Worm (Caenorhabditis elegans) whole organism, young adult: Measurements from ENCODE around the gene srt-68.

ENCODE experiments used
- C17E4.6 ChIP-seq: fragments of 200-800 bp; sonication (Bioruptor generic); IDR thresholded peaks from 2 replicates; pipeline ENCODE4 v1.3.6; 2022; ENCODE audit warnings: missing genetic modification reagents, missing genetic modification characterization, missing compliant biosample characterization
- F33H1.4 ChIP-seq: fragments of 200-800 bp; sonication (Bioruptor generic); IDR thresholded peaks from 2 replicates; pipeline ENCODE4 v1.3.6; 2022; ENCODE audit warnings: missing genetic modification reagents, missing genetic modification characterization, missing compliant biosample characterization
- F52B5.7 ChIP-seq: sonication (generic microtip); optimal IDR thresholded peaks from 2 replicates; lab custom pipeline; 2016; ENCODE audit warnings: mild to moderate bottlenecking, missing genetic modification characterization, missing compliant biosample characterization
- F55B11.4 ChIP-seq: sonication (generic microtip); optimal IDR thresholded peaks from 2 replicates; lab custom pipeline; 2016; ENCODE audit warnings: missing compliant biosample characterization, missing genetic modification characterization, borderline replicate concordance; ENCODE audit not compliant: insufficient read depth
- F57A8.1 ChIP-seq: fragments of 200-800 bp; sonication (Bioruptor generic); optimal IDR thresholded peaks from 2 replicates; lab custom pipeline; 2018; ENCODE audit warnings: mild to moderate bottlenecking, missing genetic modification characterization, moderate library complexity, missing compliant biosample characterization
- Y53G8AR.9 ChIP-seq: fragments of 200-800 bp; sonication (Bioruptor generic); conservative IDR thresholded peaks from 2 replicates; pipeline ENCODE4 v1.3.6; 2022; ENCODE audit warnings: missing genetic modification reagents, missing genetic modification characterization, missing compliant biosample characterization
- Y95B8A.8 ChIP-seq: fragments of 200-800 bp; sonication (Bioruptor generic); IDR thresholded peaks from 2 replicates; pipeline ENCODE4 v1.3.6; 2022; ENCODE audit warnings: missing genetic modification reagents, missing genetic modification characterization, missing compliant biosample characterization
- akir-1 ChIP-seq: fragments of 200-800 bp; sonication (Bioruptor generic); optimal IDR thresholded peaks from 2 replicates; lab custom pipeline; 2018; ENCODE audit warnings: mild to moderate bottlenecking, missing genetic modification characterization, moderate library complexity, missing compliant biosample characterization
- atf-7 ChIP-seq: sonication (generic microtip); optimal IDR thresholded peaks from 2 replicates; lab custom pipeline; 2017; ENCODE audit warnings: mild to moderate bottlenecking, missing genetic modification characterization, missing compliant biosample characterization
- athp-1 ChIP-seq: sonication (generic microtip); optimal IDR thresholded peaks from 2 replicates; lab custom pipeline; 2017; ENCODE audit warnings: mild to moderate bottlenecking, missing genetic modification characterization, missing compliant biosample characterization
- attf-6 ChIP-seq: fragments of 200-800 bp; sonication (Bioruptor generic); IDR thresholded peaks from 2 replicates; pipeline ENCODE4 v1.3.6; 2022; ENCODE audit warnings: missing genetic modification reagents, missing genetic modification characterization, missing compliant biosample characterization
- bed-2 ChIP-seq: fragments of 200-800 bp; sonication (Bioruptor generic); IDR thresholded peaks from 2 replicates; pipeline ENCODE4 v1.3.6; 2022; ENCODE audit warnings: missing genetic modification reagents, missing genetic modification characterization, missing compliant biosample characterization
- ccch-3 ChIP-seq: fragments of 200-800 bp; sonication (Bioruptor generic); optimal IDR thresholded peaks from 2 replicates; lab custom pipeline; 2018; ENCODE audit warnings: mild to moderate bottlenecking, missing genetic modification characterization, missing compliant biosample characterization
- cebp-1 ChIP-seq, 2 experiments: fragments of 200-800 bp in 1 of 2; sonication (Bioruptor generic) in 1 of 2; sonication (generic microtip) in 1 of 2; IDR thresholded peaks in 1 of 2; optimal IDR thresholded peaks in 1 of 2; 2 replicates each; pipeline versions ENCODE4 v1.3.6 to Lab custom; 2017 to 2022; ENCODE audit warnings: missing compliant biosample characterization in 2 of 2, missing genetic modification characterization in 2 of 2, mild to moderate bottlenecking in 1 of 2, missing genetic modification reagents in 1 of 2, moderate library complexity in 1 of 2
- cebp-2 ChIP-seq: fragments of 200-800 bp; sonication (Bioruptor generic); IDR thresholded peaks from 2 replicates; pipeline ENCODE4 v1.3.6; 2022; ENCODE audit warnings: missing genetic modification characterization, missing compliant biosample characterization
- ceh-27 ChIP-seq: fragments of 200-800 bp; sonication (Bioruptor generic); optimal IDR thresholded peaks from 2 replicates; lab custom pipeline; 2018; ENCODE audit warnings: mild to moderate bottlenecking, missing genetic modification characterization, moderate library complexity, missing compliant biosample characterization
- ceh-40 ChIP-seq: fragments of 200-800 bp; sonication (Bioruptor generic); IDR thresholded peaks from 2 replicates; pipeline ENCODE4 v1.3.6; 2022; ENCODE audit warnings: missing genetic modification characterization, missing compliant biosample characterization
- dpff-1 ChIP-seq: sonication (generic microtip); optimal IDR thresholded peaks from 2 replicates; lab custom pipeline; 2017; ENCODE audit warnings: mild to moderate bottlenecking, missing genetic modification characterization, missing compliant biosample characterization
- dpl-1 ChIP-seq: fragments of 150-350 bp; optimal IDR thresholded peaks from 2 replicates; lab custom pipeline; 2014; ENCODE audit warnings: missing biosample characterization, missing genetic modification reagents, missing genetic modification characterization
- egl-18 ChIP-seq: fragments of 200-800 bp; sonication (Bioruptor generic); IDR thresholded peaks from 2 replicates; pipeline ENCODE4 v1.3.6; 2022; ENCODE audit warnings: missing genetic modification reagents, missing genetic modification characterization, missing compliant biosample characterization
- ekl-4 ChIP-seq: fragments of 200-800 bp; sonication (Bioruptor generic); IDR thresholded peaks from 2 replicates; pipeline ENCODE4 v1.3.6; 2022; ENCODE audit warnings: missing genetic modification reagents, missing genetic modification characterization, missing compliant biosample characterization
- ets-4 ChIP-seq: fragments of 200-800 bp; sonication (Bioruptor generic); optimal IDR thresholded peaks from 2 replicates; lab custom pipeline; 2018; ENCODE audit warnings: mild to moderate bottlenecking, missing genetic modification characterization, missing compliant biosample characterization
- fkh-3 ChIP-seq: sonication (generic microtip); optimal IDR thresholded peaks from 2 replicates; lab custom pipeline; 2016; ENCODE audit warnings: mild to moderate bottlenecking, missing genetic modification characterization, missing compliant biosample characterization
- hsf-1 ChIP-seq: fragments of 200-800 bp; sonication (Bioruptor generic); IDR thresholded peaks from 2 replicates; pipeline ENCODE4 v1.3.6; 2022; ENCODE audit warnings: missing genetic modification reagents, missing genetic modification characterization, missing compliant biosample characterization
- let-526 ChIP-seq: fragments of 200-800 bp; sonication (Bioruptor generic); IDR thresholded peaks from 2 replicates; pipeline ENCODE4 v1.3.6; 2022; ENCODE audit warnings: missing genetic modification reagents, missing genetic modification characterization, missing compliant biosample characterization
- lin-35 ChIP-seq, 3 experiments: fragments of 150-350 bp in 2 of 3; sonication (generic microtip) in 1 of 3; optimal IDR thresholded peaks; 2 replicates each; lab custom pipeline; 2014 to 2018; ENCODE audit warnings: missing biosample characterization in 3 of 3, missing genetic modification characterization in 3 of 3, missing genetic modification reagents in 3 of 3
- lin-40 ChIP-seq: sonication (generic microtip); optimal IDR thresholded peaks from 2 replicates; lab custom pipeline; 2016; ENCODE audit warnings: missing genetic modification characterization, mild to moderate bottlenecking, missing compliant biosample characterization, missing genotype, missing genetic modification reagents
- lin-54 ChIP-seq: fragments of 200-800 bp; sonication (Bioruptor generic); optimal IDR thresholded peaks from 2 replicates; lab custom pipeline; 2018; ENCODE audit warnings: mild to moderate bottlenecking, missing genetic modification characterization, missing compliant biosample characterization
- lir-1 ChIP-seq: fragments of 200-800 bp; sonication (Bioruptor generic); conservative IDR thresholded peaks from 2 replicates; pipeline ENCODE4 v1.3.6; 2022; ENCODE audit warnings: missing genetic modification reagents, missing genetic modification characterization, missing compliant biosample characterization
- mcd-1 ChIP-seq: fragments of 200-800 bp; sonication (Bioruptor generic); IDR thresholded peaks from 2 replicates; pipeline ENCODE4 v1.3.6; 2022; ENCODE audit warnings: missing genetic modification reagents, missing genetic modification characterization, missing compliant biosample characterization
- mel-28 ChIP-seq: sonication (generic microtip); optimal IDR thresholded peaks from 2 replicates; lab custom pipeline; 2016; ENCODE audit warnings: borderline replicate concordance, mild to moderate bottlenecking, missing genetic modification characterization, missing compliant biosample characterization
- nfyb-1 ChIP-seq: fragments of 200-800 bp; sonication (Bioruptor generic); IDR thresholded peaks from 2 replicates; pipeline ENCODE4 v1.3.6; 2022; ENCODE audit warnings: missing genetic modification reagents, missing genetic modification characterization, missing compliant biosample characterization
- nhr-120 ChIP-seq: fragments of 200-800 bp; sonication (Bioruptor generic); IDR thresholded peaks from 2 replicates; pipeline ENCODE4 v1.3.6; 2022; ENCODE audit warnings: missing genetic modification characterization, missing compliant biosample characterization
- nhr-179 ChIP-seq: sonication (generic microtip); optimal IDR thresholded peaks from 2 replicates; lab custom pipeline; 2016; ENCODE audit warnings: mild to moderate bottlenecking, missing genetic modification characterization, missing compliant biosample characterization
- pbrm-1 ChIP-seq: fragments of 200-800 bp; sonication (Bioruptor generic); IDR thresholded peaks from 2 replicates; pipeline ENCODE4 v1.3.6; 2022; ENCODE audit warnings: missing genetic modification reagents, missing genetic modification characterization, missing compliant biosample characterization
- snpc-1.3 ChIP-seq: sonication (generic microtip); optimal IDR thresholded peaks from 2 replicates; lab custom pipeline; 2017; ENCODE audit warnings: missing genetic modification characterization, mild to moderate bottlenecking, missing compliant biosample characterization, antibody characterized with exemption, moderate library complexity, missing genotype, missing genetic modification reagents; ENCODE audit not compliant: insufficient read depth
- snpc-4 ChIP-seq, 5 experiments: fragments of 150-350 bp in 1 of 5; sonication (generic microtip) in 4 of 5; optimal IDR thresholded peaks; 2 replicates each; lab custom pipeline; 2014 to 2018; ENCODE audit warnings: missing genetic modification characterization in 5 of 5, missing biosample characterization in 3 of 5, antibody characterized with exemption in 2 of 5, mild to moderate bottlenecking in 2 of 5, missing compliant biosample characterization in 2 of 5, missing genotype in 2 of 5, moderate library complexity in 2 of 5, missing genetic modification reagents in 1 of 5
- tbp1 ChIP-seq: fragments of 200-800 bp; sonication (Bioruptor generic); optimal IDR thresholded peaks from 2 replicates; lab custom pipeline; 2018; ENCODE audit warnings: mild to moderate bottlenecking, missing genetic modification characterization, missing compliant biosample characterization
- tbx-9 ChIP-seq: sonication (generic microtip); optimal IDR thresholded peaks from 2 replicates; lab custom pipeline; 2016; ENCODE audit warnings: borderline replicate concordance, missing genetic modification characterization, inconsistent platforms, missing compliant biosample characterization
- zfh-2 ChIP-seq: fragments of 200-800 bp; sonication (Bioruptor generic); conservative IDR thresholded peaks from 2 replicates; pipeline ENCODE4 v1.3.6; 2022; ENCODE audit warnings: missing genetic modification reagents, missing genetic modification characterization, missing compliant biosample characterization
- ztf-18 ChIP-seq: sonication (generic microtip); optimal IDR thresholded peaks from 2 replicates; lab custom pipeline; 2016; ENCODE audit warnings: missing genotype, mild to moderate bottlenecking, missing genetic modification characterization, missing compliant biosample characterization
- ztf-22 ChIP-seq: fragments of 200-800 bp; sonication (Bioruptor generic); optimal IDR thresholded peaks from 2 replicates; lab custom pipeline; 2018; ENCODE audit warnings: mild to moderate bottlenecking, missing genetic modification characterization, moderate library complexity, missing compliant biosample characterization
- ztf-28 ChIP-seq: fragments of 200-800 bp; sonication (Bioruptor generic); IDR thresholded peaks from 2 replicates; pipeline ENCODE4 v1.3.6; 2022; ENCODE audit warnings: missing genetic modification reagents, missing genetic modification characterization, missing compliant biosample characterization
- ztf-3 ChIP-seq: fragments of 200-800 bp; sonication (Bioruptor generic); optimal IDR thresholded peaks from 2 replicates; lab custom pipeline; 2018; ENCODE audit warnings: mild to moderate bottlenecking, missing genetic modification characterization, missing compliant biosample characterization
- ztf-6 ChIP-seq: fragments of 200-800 bp; sonication (Bioruptor generic); IDR thresholded peaks from 2 replicates; pipeline ENCODE4 v1.3.6; 2022; ENCODE audit warnings: missing genetic modification reagents, missing genetic modification characterization, missing compliant biosample characterization

srt-68 gene

ce11 chrV:5272619-5273074 is 20.7 kb upstream of the srt-68 start:
- TF ChIP-seq lin-35 (GFP tag; optimal IDR thresholded peaks at IDR 0.05; lab: Kevin White, UChicago) (no peak), F52B5.7 (tag; lab: Kevin White, UChicago) (no peak), mel-28 (tag; lab: Kevin White, UChicago) (no peak), nfyb-1 (GFP tag; lab: Robert Waterston, UW) (no peak), F33H1.4 (GFP tag; lab: Robert Waterston, UW) (no peak), ets-4 (GFP tag; lab: Kevin White, UChicago) (no peak), ztf-3 (GFP tag; lab: Kevin White, UChicago) (peak; percentile 34), nhr-120 (GFP tag; lab: Robert Waterston, UW) (no peak), dpl-1 (GFP tag; lab: Kevin White, UChicago) (no peak), lin-40 (no peak), atf-7 (no peak), ccch-3 (no peak), F55B11.4 (no peak), ztf-22 (GFP tag; lab: Kevin White, UChicago) (peak; percentile 1), let-526 (GFP tag; lab: Robert Waterston, UW) (no peak), F57A8.1 (no peak), pbrm-1 (peak; percentile 34; the same call in 1 of the 2 replicates), snpc-1.3 (tag; lab: Kevin White, UChicago) (no peak), dpff-1 (tag; lab: Kevin White, UChicago) (no peak), akir-1 (GFP tag; lab: Kevin White, UChicago) (no peak), athp-1 (tag; lab: Kevin White, UChicago) (no peak), zfh-2 (GFP tag; lab: Robert Waterston, UW) (no peak)

ce11 chrV:5272034-5272433 is 20.1 kb upstream of the srt-68 start:
- TF ChIP-seq nhr-179 (no peak), cebp-1 (GFP tag; IDR thresholded peaks at IDR 0.05; lab: Robert Waterston, UW) (no peak), cebp-1 (tag; optimal IDR thresholded peaks at IDR 0.05; lab: Kevin White, UChicago) (no peak), fkh-3 (tag; lab: Kevin White, UChicago) (no peak), Y95B8A.8 (no peak), ccch-3 (no peak), attf-6 (GFP tag; lab: Robert Waterston, UW) (no peak), bed-2 (GFP tag; lab: Robert Waterston, UW) (no peak), C17E4.6 (GFP tag; lab: Robert Waterston, UW) (no peak), cebp-2 (no peak), lir-1 (GFP tag; lab: Robert Waterston, UW) (no peak), ztf-28 (GFP tag; lab: Robert Waterston, UW) (no peak), ztf-6 (no peak)

ce11 chrV:5271487-5271886 is 19.6 kb upstream of the srt-68 start:
- TF ChIP-seq Y53G8AR.9 (GFP tag; lab: Robert Waterston, UW) (peak; percentile 50; the same call in 1 of the 2 replicates), tbx-9 (tag; lab: Kevin White, UChicago) (no peak), zfh-2 (GFP tag; lab: Robert Waterston, UW) (peak; percentile 86), snpc-4 (GFP tag; optimal IDR thresholded peaks at IDR 0.05; lab: Kevin White, UChicago) (no peak), snpc-4 (tag; optimal IDR thresholded peaks at IDR 0.05; lab: Kevin White, UChicago) (peak in 3 of 4 experiments; percentile 6 to 56 (median 37)), ceh-40 (no peak), ztf-18 (tag; lab: Kevin White, UChicago) (peak; percentile 38), dpl-1 (GFP tag; lab: Kevin White, UChicago) (no peak), mcd-1 (peak; percentile 76), hsf-1 (GFP tag; lab: Robert Waterston, UW) (no peak), egl-18 (GFP tag; lab: Robert Waterston, UW) (no peak), ccch-3 (no peak), ekl-4 (GFP tag; lab: Robert Waterston, UW) (0 out of 2 replicates have a peak, but pooled peaks have one; percentile 44), cebp-1 (GFP tag; IDR thresholded peaks at IDR 0.05; lab: Robert Waterston, UW) (no peak), cebp-1 (tag; optimal IDR thresholded peaks at IDR 0.05; lab: Kevin White, UChicago) (peak; percentile 81), lin-54 (peak; percentile 41), ceh-27 (GFP tag; lab: Kevin White, UChicago) (no peak), tbp1 (GFP tag; lab: Kevin White, UChicago) (peak; percentile 39)
